Fruit fly (Drosophila melanogaster) whole organism, wandering third instar larva: ENCODE results near the gene CG11842.

ENCODE experiments used
- Abd-B ChIP-seq: fragments of >200 bp; optimal IDR thresholded peaks from 2 replicates; lab custom pipeline; 2017; ENCODE audit warnings: missing biosample characterization, missing genetic modification characterization
- CG32264 ChIP-seq: fragments of 200-800 bp; sonication (Bioruptor generic); optimal IDR thresholded peaks from 2 replicates; lab custom pipeline; 2016; ENCODE audit warnings: missing biosample characterization, missing genetic modification characterization
- CG9705 ChIP-seq: fragments of 200-800 bp; sonication (Bioruptor generic); optimal IDR thresholded peaks from 2 replicates; lab custom pipeline; 2018; ENCODE audit warnings: missing biosample characterization, mild to moderate bottlenecking, missing genetic modification characterization
- CrebA ChIP-seq: fragments of 200-800 bp; sonication (Bioruptor generic); optimal IDR thresholded peaks from 2 replicates; lab custom pipeline; 2016; ENCODE audit warnings: missing biosample characterization, mild to moderate bottlenecking, missing genetic modification characterization, borderline replicate concordance
- Dfd ChIP-seq: fragments of >200 bp; optimal IDR thresholded peaks from 2 replicates; lab custom pipeline; 2017; ENCODE audit warnings: missing biosample characterization, missing genetic modification characterization
- Dif ChIP-seq: fragments of 200-275, 200-300 bp; sonication (Bioruptor generic); optimal IDR thresholded peaks from 2 replicates; lab custom pipeline; 2018; ENCODE audit warnings: missing biosample characterization, missing genetic modification characterization; ENCODE audit not compliant: partially characterized antibody
- GATAd ChIP-seq: sonication (Bioruptor generic); optimal IDR thresholded peaks from 2 replicates; lab custom pipeline; 2016; ENCODE audit warnings: missing biosample characterization, missing genetic modification characterization
- HLH106 ChIP-seq: fragments of 200-800 bp; optimal IDR thresholded peaks from 3 replicates; lab custom pipeline; 2019; ENCODE audit warnings: missing biosample characterization, mild to moderate bottlenecking, missing genetic modification characterization, moderate library complexity
- Hnf4 ChIP-seq: fragments of 200-800 bp; sonication (Bioruptor generic); optimal IDR thresholded peaks from 2 replicates; lab custom pipeline; 2016; ENCODE audit warnings: missing biosample characterization, mild to moderate bottlenecking, missing genetic modification characterization
- Hr78 ChIP-seq: fragments of >200 bp; optimal IDR thresholded peaks from 2 replicates; lab custom pipeline; 2017; ENCODE audit warnings: missing biosample characterization, missing genetic modification characterization
- Hr83 ChIP-seq: fragments of 200-300 bp; sonication (Bioruptor generic); optimal IDR thresholded peaks from 2 replicates; lab custom pipeline; 2016; ENCODE audit warnings: missing biosample characterization, mild to moderate bottlenecking, missing genetic modification characterization, moderate library complexity; ENCODE audit not compliant: poor library complexity, severe bottlenecking
- Jra ChIP-seq: sonication (Bioruptor generic); optimal IDR thresholded peaks from 2 replicates; lab custom pipeline; 2016; ENCODE audit warnings: missing biosample characterization, missing genetic modification characterization
- Mio ChIP-seq: sonication (Bioruptor generic); optimal IDR thresholded peaks from 2 replicates; lab custom pipeline; 2016; ENCODE audit warnings: missing biosample characterization, missing genetic modification characterization
- Myc ChIP-seq: fragments of >200 bp; optimal IDR thresholded peaks from 2 replicates; lab custom pipeline; 2017
- N ChIP-seq: fragments of >200 bp; optimal IDR thresholded peaks from 2 replicates; lab custom pipeline; 2018; ENCODE audit warnings: missing biosample characterization, missing external identifiers, missing genetic modification characterization
- OdsH ChIP-seq: fragments of 200-800 bp; sonication (Bioruptor generic); optimal IDR thresholded peaks from 2 replicates; lab custom pipeline; 2016; ENCODE audit warnings: missing biosample characterization, mild to moderate bottlenecking, missing genetic modification characterization
- Rel ChIP-seq, 2 experiments: fragments of 200-800 bp; sonication (Bioruptor generic) in 1 of 2; optimal IDR thresholded peaks; 2 replicates in 1 of 2; 3 replicates in 1 of 2; lab custom pipeline; 2016 to 2019; ENCODE audit warnings: mild to moderate bottlenecking in 2 of 2, missing biosample characterization in 2 of 2, missing genetic modification characterization in 2 of 2, moderate library complexity in 1 of 2
- Sp1 ChIP-seq: fragments of 200-800 bp; sonication (Bioruptor generic); optimal IDR thresholded peaks from 3 replicates; lab custom pipeline; 2019; ENCODE audit warnings: missing biosample characterization, mild to moderate bottlenecking, missing genetic modification characterization, moderate library complexity
- Vsx2 ChIP-seq: fragments of 200-300, 225-300 bp; sonication (Bioruptor generic); optimal IDR thresholded peaks from 2 replicates; lab custom pipeline; 2018; ENCODE audit warnings: missing biosample characterization, missing genetic modification characterization; ENCODE audit not compliant: partially characterized antibody
- br ChIP-seq: fragments of 200-800 bp; sonication (Bioruptor generic); optimal IDR thresholded peaks from 2 replicates; lab custom pipeline; 2016; ENCODE audit warnings: missing biosample characterization, missing genetic modification characterization
- brk ChIP-seq: fragments of 200-800 bp; sonication (Bioruptor generic); optimal IDR thresholded peaks from 2 replicates; lab custom pipeline; 2016; ENCODE audit warnings: missing biosample characterization, mild to moderate bottlenecking, missing genetic modification characterization
- dl ChIP-seq, 2 experiments: fragments of 175-275, 200-275 bp in 1 of 2; fragments of 200-275 bp in 1 of 2; sonication (Bioruptor generic); optimal IDR thresholded peaks; lab custom pipeline; 2018; ENCODE audit warnings: mild to moderate bottlenecking in 2 of 2, missing biosample characterization in 2 of 2, missing genetic modification characterization in 2 of 2, moderate library complexity in 2 of 2; ENCODE audit not compliant: partially characterized antibody in 2 of 2, insufficient read depth in 1 of 2
- dmrt93B ChIP-seq: fragments of 200-800 bp; sonication (Bioruptor generic); optimal IDR thresholded peaks from 2 replicates; lab custom pipeline; 2018; ENCODE audit warnings: missing biosample characterization, mild to moderate bottlenecking, missing genetic modification characterization
- dsf ChIP-seq: sonication (Bioruptor generic); optimal IDR thresholded peaks from 2 replicates; lab custom pipeline; 2016; ENCODE audit warnings: missing biosample characterization, missing genetic modification characterization, borderline replicate concordance
- ey ChIP-seq: fragments of 200-800 bp; sonication (Bioruptor generic); optimal IDR thresholded peaks from 2 replicates; lab custom pipeline; 2016; ENCODE audit warnings: missing biosample characterization, missing genetic modification characterization
- foxo ChIP-seq, 2 experiments: fragments of 200-800 bp; sonication (Bioruptor generic); optimal IDR thresholded peaks; 2 replicates in 1 of 2; 3 replicates in 1 of 2; lab custom pipeline; 2016 to 2017; ENCODE audit warnings: missing biosample characterization in 2 of 2, missing genetic modification characterization in 2 of 2
- fru ChIP-seq: fragments of 200-800 bp; sonication (Bioruptor generic); optimal IDR thresholded peaks from 3 replicates; lab custom pipeline; 2016; ENCODE audit warnings: missing biosample characterization, mild to moderate bottlenecking, missing genetic modification characterization
- h ChIP-seq: fragments of 200-800 bp; sonication (Bioruptor generic); optimal IDR thresholded peaks from 3 replicates; lab custom pipeline; 2016; ENCODE audit warnings: missing biosample characterization, mild to moderate bottlenecking, missing genetic modification characterization
- jim ChIP-seq: fragments of 175-275, 200-325 bp; sonication (Bioruptor generic); optimal IDR thresholded peaks from 2 replicates; lab custom pipeline; 2016; ENCODE audit warnings: missing biosample characterization, mild to moderate bottlenecking, missing genetic modification characterization
- lola ChIP-seq: fragments of >200 bp; optimal IDR thresholded peaks from 2 replicates; lab custom pipeline; 2017; ENCODE audit warnings: missing biosample characterization, missing genetic modification characterization
- pan ChIP-seq: fragments of >200 bp; optimal IDR thresholded peaks from 2 replicates; lab custom pipeline; 2017
- psq ChIP-seq: fragments of 200-800 bp; sonication (Bioruptor generic); optimal IDR thresholded peaks from 3 replicates; lab custom pipeline; 2017; ENCODE audit warnings: missing biosample characterization, mild to moderate bottlenecking, missing genetic modification characterization, moderate library complexity
- rgr ChIP-seq: fragments of 200-800 bp; sonication (Bioruptor generic); optimal IDR thresholded peaks from 3 replicates; lab custom pipeline; 2016; ENCODE audit warnings: missing biosample characterization, mild to moderate bottlenecking, missing genetic modification characterization
- sage ChIP-seq: fragments of 200-800 bp; sonication (Bioruptor generic); optimal IDR thresholded peaks from 2 replicates; lab custom pipeline; 2016; ENCODE audit warnings: missing biosample characterization, mild to moderate bottlenecking, missing genetic modification characterization
- sv ChIP-seq: fragments of 200-800 bp; sonication (Bioruptor generic); optimal IDR thresholded peaks from 3 replicates; lab custom pipeline; 2016; ENCODE audit warnings: missing biosample characterization, missing genetic modification characterization
- tai ChIP-seq: sonication (Bioruptor generic); optimal IDR thresholded peaks from 2 replicates; lab custom pipeline; 2016; ENCODE audit warnings: missing biosample characterization, missing genetic modification characterization
- usp ChIP-seq: fragments of >200 bp; optimal IDR thresholded peaks from 2 replicates; lab custom pipeline; 2017; ENCODE audit warnings: missing biosample characterization, missing genetic modification characterization
- woc ChIP-seq: sonication (Bioruptor generic); optimal IDR thresholded peaks from 2 replicates; lab custom pipeline; 2016; ENCODE audit warnings: missing biosample characterization, mild to moderate bottlenecking, missing genetic modification characterization

CG11842 gene

DNA sequence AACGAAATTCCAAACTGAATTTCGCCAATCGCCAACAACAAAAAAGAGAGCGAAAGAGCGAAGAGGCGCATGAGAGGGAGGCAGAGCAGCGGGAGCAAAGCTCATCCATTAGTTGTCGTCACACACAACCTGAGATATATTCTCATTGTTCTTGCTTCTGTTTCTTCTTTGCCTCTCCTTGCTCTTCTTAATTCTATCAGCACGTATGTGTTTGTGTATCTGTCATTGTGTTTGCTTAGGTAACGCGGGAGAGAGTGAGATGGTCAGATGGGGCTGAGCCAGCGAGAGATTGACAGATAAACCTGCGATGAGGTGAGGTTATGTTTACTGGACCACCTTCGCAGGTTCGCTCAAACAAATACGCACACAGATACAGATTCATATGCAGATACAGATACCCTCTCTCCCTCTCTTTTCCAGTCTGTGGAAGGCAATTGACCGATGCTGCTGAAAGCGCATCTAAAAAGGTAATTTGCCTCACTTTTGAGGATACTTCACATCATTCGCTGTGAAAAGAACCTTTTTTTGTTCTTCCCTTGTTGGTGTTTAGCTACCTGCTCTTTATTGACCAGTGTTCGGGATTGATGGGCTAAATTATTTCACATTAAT, 21.6 kb downstream of the CG11842 start:
- TF ChIP-seq rgr (GFP tag; lab: Kevin White, UChicago) = peak; percentile 23
- no peak for TF ChIP-seq sage (GFP tag; lab: Kevin White, UChicago)
- TF ChIP-seq dsf (GFP tag; lab: Kevin White, UChicago) = no peak
- TF ChIP-seq CrebA (GFP tag; lab: Kevin White, UChicago) = no peak
- TF ChIP-seq woc (GFP tag; lab: Kevin White, UChicago) = no peak
- peak; percentile 8 for TF ChIP-seq HLH106 (tag; lab: Kevin White, UChicago)
- TF ChIP-seq GATAd = no peak
- TF ChIP-seq brk = peak; percentile 20
- TF ChIP-seq Vsx2 = peak; percentile 68
- TF ChIP-seq usp (GFP tag; lab: Kevin White, UChicago) = no peak
- TF ChIP-seq h (GFP tag; lab: Kevin White, UChicago) = peak; percentile 36
- no peak for TF ChIP-seq CG9705 (GFP tag; lab: Kevin White, UChicago)
- no peak for TF ChIP-seq pan (lab: Kevin White, UChicago)
- TF ChIP-seq ey (GFP tag; lab: Kevin White, UChicago) = no peak
- TF ChIP-seq tai (GFP tag; lab: Kevin White, UChicago) = no peak
- TF ChIP-seq Mio (GFP tag; lab: Kevin White, UChicago) = no peak
- no peak for TF ChIP-seq jim (GFP tag; lab: Kevin White, UChicago)
- TF ChIP-seq Sp1 (GFP tag; lab: Kevin White, UChicago) = peak; percentile 44
- no peak for TF ChIP-seq sv
- TF ChIP-seq Dfd (GFP tag; lab: Kevin White, UChicago) = no peak
- TF ChIP-seq br (GFP tag; lab: Kevin White, UChicago) = peak; percentile 43
- TF ChIP-seq fru (GFP tag; lab: Kevin White, UChicago) = peak; percentile 56
- TF ChIP-seq CG32264 (GFP tag; lab: Kevin White, UChicago) = no peak
- no peak for TF ChIP-seq lola (GFP tag; lab: Kevin White, UChicago)
- TF ChIP-seq OdsH (GFP tag; lab: Kevin White, UChicago) = peak; percentile 9
- TF ChIP-seq N = no peak
- no peak for TF ChIP-seq Abd-B (GFP tag; lab: Kevin White, UChicago)
- peak; percentile 65 for TF ChIP-seq Hnf4 (GFP tag; lab: Kevin White, UChicago)
- no peak for TF ChIP-seq dmrt93B (GFP tag; lab: Kevin White, UChicago)
- TF ChIP-seq Jra (GFP tag; lab: Kevin White, UChicago) = peak; percentile 18
- TF ChIP-seq Myc (lab: Kevin White, UChicago) = no peak
- no peak for TF ChIP-seq Hr78 (GFP tag; lab: Kevin White, UChicago)
- TF ChIP-seq Rel (GFP tag; optimal IDR thresholded peaks at IDR 0.05; lab: Kevin White, UChicago) = no peak
- peak; percentile 40 for TF ChIP-seq Rel (tag; optimal IDR thresholded peaks at IDR 0.05; lab: Kevin White, UChicago)
- TF ChIP-seq Hr83 = peak; percentile 26
- peak; percentile 33 to 68 for TF ChIP-seq dl (GFP tag; optimal IDR thresholded peaks at IDR 0.05; lab: Kevin White, UChicago; ENCODE audit: insufficient read depth in 1 of 2, partially characterized antibody in 2 of 2)
- peak; percentile 88 for TF ChIP-seq Dif (GFP tag; lab: Kevin White, UChicago)
- TF ChIP-seq psq = peak; percentile 83
- TF ChIP-seq foxo (GFP tag; optimal IDR thresholded peaks at IDR 0.05; lab: Kevin White, UChicago) = no peak
- TF ChIP-seq, all 38 proteins: peak for 16

DNA sequence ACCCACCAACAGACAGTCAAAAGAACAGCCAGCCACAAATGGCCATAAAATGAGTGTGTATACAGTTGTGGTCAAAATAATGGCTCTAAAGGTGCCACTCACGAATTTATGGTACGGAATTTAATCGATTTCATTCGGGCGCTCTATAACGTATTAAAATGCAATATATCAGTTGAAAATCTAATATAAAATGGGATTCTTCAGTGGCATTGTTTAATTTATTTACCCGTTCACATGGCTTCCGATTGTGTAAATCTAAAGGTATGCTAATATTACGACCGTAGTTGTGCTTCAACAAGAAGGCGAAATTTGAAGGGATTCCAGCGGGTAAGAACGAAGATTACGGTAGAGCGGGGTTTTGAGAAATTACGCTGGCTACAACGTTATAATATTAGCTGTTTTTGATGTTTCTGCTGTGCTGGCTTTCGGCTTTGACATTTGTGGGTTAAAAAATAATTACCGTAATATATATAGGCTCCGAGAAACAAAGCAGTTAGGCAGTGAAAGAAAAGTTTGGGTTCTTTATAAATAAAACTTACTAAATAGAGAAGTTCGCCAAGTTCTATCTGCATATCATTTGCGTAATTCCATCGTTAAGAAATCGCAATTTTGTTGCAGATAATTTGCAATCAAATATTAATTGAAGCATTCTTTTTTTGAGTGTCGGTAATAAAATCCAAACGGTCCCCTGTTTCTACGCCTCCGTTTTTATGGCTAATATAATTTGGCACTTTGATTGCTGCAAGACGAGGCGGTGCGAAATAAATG, 23.3 kb downstream of the CG11842 start:
- TF ChIP-seq GATAd (peak; percentile 48), lola (GFP tag; lab: Kevin White, UChicago) (no peak), brk (peak; percentile 22), CG32264 (GFP tag; lab: Kevin White, UChicago) (peak; percentile 52), sv (no peak), psq (peak; percentile 51), CG9705 (GFP tag; lab: Kevin White, UChicago) (no peak), Rel (GFP tag; optimal IDR thresholded peaks at IDR 0.05; lab: Kevin White, UChicago) (no peak), Rel (tag; optimal IDR thresholded peaks at IDR 0.05; lab: Kevin White, UChicago) (peak; percentile 30), Sp1 (GFP tag; lab: Kevin White, UChicago) (peak; percentile 76), OdsH (GFP tag; lab: Kevin White, UChicago) (peak; percentile 67), Jra (GFP tag; lab: Kevin White, UChicago) (peak; percentile 59), Dfd (GFP tag; lab: Kevin White, UChicago) (no peak), usp (GFP tag; lab: Kevin White, UChicago) (no peak), Mio (GFP tag; lab: Kevin White, UChicago) (peak; percentile 42), dmrt93B (GFP tag; lab: Kevin White, UChicago) (peak; percentile 37), Dif (GFP tag; lab: Kevin White, UChicago) (no peak), Vsx2 (no peak), sage (GFP tag; lab: Kevin White, UChicago) (no peak), HLH106 (tag; lab: Kevin White, UChicago) (peak; percentile 74), dsf (GFP tag; lab: Kevin White, UChicago) (no peak), woc (GFP tag; lab: Kevin White, UChicago) (peak; percentile 75), h (GFP tag; lab: Kevin White, UChicago) (peak; percentile 79), rgr (GFP tag; lab: Kevin White, UChicago) (peak; percentile 80), br (GFP tag; lab: Kevin White, UChicago) (peak; percentile 68), foxo (GFP tag; optimal IDR thresholded peaks at IDR 0.05; lab: Kevin White, UChicago) (peak in 1 of 2 experiments; percentile 68), dl (GFP tag; optimal IDR thresholded peaks at IDR 0.05; lab: Kevin White, UChicago; ENCODE audit: insufficient read depth in 1 of 2, partially characterized antibody in 2 of 2) (no peak), Hr83 (peak; percentile 39), jim (GFP tag; lab: Kevin White, UChicago) (no peak), ey (GFP tag; lab: Kevin White, UChicago) (peak; percentile 81), fru (GFP tag; lab: Kevin White, UChicago) (peak; percentile 59), N (no peak), Myc (lab: Kevin White, UChicago) (no peak), Hr78 (GFP tag; lab: Kevin White, UChicago) (no peak), CrebA (GFP tag; lab: Kevin White, UChicago) (no peak), Abd-B (GFP tag; lab: Kevin White, UChicago) (no peak), tai (GFP tag; lab: Kevin White, UChicago) (peak; percentile 68)
